Worm (Caenorhabditis elegans) whole organism, mixed stage, embryonic: ENCODE measurements around the gene F48G7.10.

Experiments used
- ces-1 ChIP-seq: fragments of 150-350 bp; optimal IDR thresholded peaks from 2 replicates; lab custom pipeline; 2014; ENCODE audit warnings: missing biosample characterization, missing genetic modification reagents, missing genetic modification characterization
- lsy-2 ChIP-seq: fragments of 150-350 bp; optimal IDR thresholded peaks from 2 replicates; lab custom pipeline; 2014; ENCODE audit warnings: missing biosample characterization, missing genetic modification characterization
- mep-1 ChIP-seq: fragments of 150-350 bp; optimal IDR thresholded peaks from 2 replicates; lab custom pipeline; 2017; ENCODE audit warnings: missing biosample characterization, missing genetic modification reagents, missing genetic modification characterization, inconsistent platforms
- nhr-12 ChIP-seq: fragments of 150-350 bp; optimal IDR thresholded peaks from 2 replicates; lab custom pipeline; 2014; ENCODE audit warnings: missing biosample characterization, missing genetic modification characterization
- nhr-237 ChIP-seq: fragments of 150-350 bp; optimal IDR thresholded peaks from 2 replicates; lab custom pipeline; 2014; ENCODE audit warnings: missing biosample characterization, missing genetic modification characterization
- nhr-28 ChIP-seq: fragments of 150-350 bp; optimal IDR thresholded peaks from 2 replicates; lab custom pipeline; 2014; ENCODE audit warnings: missing biosample characterization, missing genetic modification characterization
- nhr-76 ChIP-seq: sonication (generic microtip); optimal IDR thresholded peaks from 2 replicates; lab custom pipeline; 2017; ENCODE audit warnings: missing biosample characterization, missing genetic modification characterization
- pha-4 ChIP-seq: fragments of 150-350 bp; optimal IDR thresholded peaks from 2 replicates; lab custom pipeline; 2018; ENCODE audit warnings: missing biosample characterization, missing genetic modification reagents, missing genetic modification characterization
- snpc-4 ChIP-seq: fragments of 150-350 bp; optimal IDR thresholded peaks from 2 replicates; lab custom pipeline; 2014; ENCODE audit warnings: missing biosample characterization, missing genetic modification characterization
- unc-39 ChIP-seq: fragments of 150-350 bp; optimal IDR thresholded peaks from 2 replicates; lab custom pipeline; 2014; ENCODE audit warnings: missing biosample characterization, missing genetic modification characterization
- unc-62 ChIP-seq: fragments of 150-350 bp; optimal IDR thresholded peaks from 2 replicates; lab custom pipeline; 2014; ENCODE audit warnings: missing biosample characterization, missing genetic modification reagents, missing genetic modification characterization

- TF ChIP-seq unc-39 (tag; lab: Kevin White, UChicago): no peak
- no peak for TF ChIP-seq unc-62 (GFP tag; lab: Kevin White, UChicago)
- no peak for TF ChIP-seq mep-1 (tag; lab: Kevin White, UChicago)
- no peak for TF ChIP-seq nhr-237 (tag; lab: Kevin White, UChicago)
- TF ChIP-seq lsy-2 (tag; lab: Kevin White, UChicago): no peak
- TF ChIP-seq pha-4 (tag; lab: Kevin White, UChicago): no peak
- no peak for TF ChIP-seq nhr-28 (tag; lab: Kevin White, UChicago)
- TF ChIP-seq nhr-12: no peak
- TF ChIP-seq snpc-4 (tag; lab: Kevin White, UChicago): no peak
- no peak for TF ChIP-seq ces-1 (GFP tag; lab: Kevin White, UChicago)
- TF ChIP-seq nhr-76: no peak
Observed at ce11 chrV:610217-610616, 24.5 kb downstream of the F48G7.10 start, which contains the start of gene nhr-90.
